Worm (Caenorhabditis elegans): Measurements from ENCODE around the gene K02E2.1.

DNA sequence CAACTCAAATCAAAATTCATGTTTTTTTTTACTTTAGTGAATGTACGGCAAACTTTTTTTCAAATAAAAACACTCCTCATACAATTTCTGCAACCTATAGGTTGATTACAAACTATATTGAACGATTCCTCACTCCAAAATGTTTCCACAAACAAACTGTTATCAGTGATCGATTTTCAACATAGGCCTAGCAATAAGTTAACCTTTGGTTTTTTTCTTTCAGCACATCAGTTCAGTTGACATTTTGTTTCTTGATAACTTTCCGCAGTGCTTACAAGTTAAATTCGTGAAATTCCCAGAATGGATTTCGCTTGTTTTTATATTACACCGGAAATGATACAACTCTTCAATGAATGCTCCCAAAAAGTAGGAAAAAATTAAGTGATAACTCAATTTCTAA lies 36.1 kb downstream of the K02E2.1 start, which contains the start of gene F53H2.1:
- no peak for TF ChIP-seq ama-1 (optimal IDR thresholded peaks at IDR 0.05)
- no peak for TF ChIP-seq F13C5.2 (tag; optimal IDR thresholded peaks at IDR 0.05)
- no peak for TF ChIP-seq ceh-13 (GFP tag; optimal IDR thresholded peaks at IDR 0.05)
- no peak for TF ChIP-seq B0310.2 (tag; optimal IDR thresholded peaks at IDR 0.05)
- TF ChIP-seq tbx-37 (GFP tag; conservative IDR thresholded peaks at IDR 0.05), result no peak
- TF ChIP-seq aly-1 (tag; optimal IDR thresholded peaks at IDR 0.05), result no peak
- TF ChIP-seq hmbx-1 (tag; optimal IDR thresholded peaks at IDR 0.05), result no peak
- TF ChIP-seq scrt-1 (GFP tag; IDR thresholded peaks at IDR 0.05), result no peak
- no peak for TF ChIP-seq ets-7 (tag; optimal IDR thresholded peaks at IDR 0.05)

Measured in whole organism, early embryonic.